Fruit fly (Drosophila melanogaster): ENCODE data around the gene Srrm1.

Srrm1 gene

DNA sequence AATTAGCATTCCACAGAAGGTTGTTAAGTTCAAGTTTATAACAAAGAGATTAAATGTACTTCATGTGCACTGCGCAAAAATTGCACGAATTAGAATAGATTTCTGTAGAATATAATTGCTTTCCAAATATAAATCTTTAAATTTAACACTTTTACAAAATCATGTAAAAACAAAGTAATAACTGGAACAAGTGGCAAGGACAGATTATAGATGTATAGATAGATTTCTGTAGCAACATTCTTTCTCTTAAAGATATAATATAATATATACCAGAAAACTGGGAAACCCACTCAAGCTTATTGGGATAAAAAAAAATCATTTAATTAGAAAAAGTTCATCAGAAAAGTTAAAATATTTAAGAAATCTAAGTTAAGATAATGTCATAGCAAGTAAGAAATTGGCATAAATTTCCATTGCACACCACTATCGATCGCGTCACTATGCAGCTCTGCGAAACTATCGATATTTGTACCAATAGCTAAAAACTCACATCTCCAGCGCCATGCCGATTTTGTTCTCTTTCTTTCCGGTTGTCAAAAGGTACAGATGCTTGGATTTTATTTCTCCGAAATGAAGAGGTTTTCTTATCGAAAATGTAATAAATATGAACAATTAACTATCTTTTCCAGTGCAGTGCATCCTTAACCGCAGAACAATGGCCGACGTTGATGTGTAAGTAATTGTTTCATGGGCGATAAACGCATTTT, 13.6 kb upstream of the Srrm1 start, which contains the start of gene RpS12 (continued):
- TF ChIP-seq Trl (optimal IDR thresholded peaks at IDR 0.05) (no peak), Trl (GFP tag; optimal IDR thresholded peaks at IDR 0.05) (peak; percentile 88), sima (GFP tag; optimal IDR thresholded peaks at IDR 0.05) (peak; percentile 34), fd102C (GFP tag; optimal IDR thresholded peaks at IDR 0.05) (peak; percentile 74), CG8089 (GFP tag; optimal IDR thresholded peaks at IDR 0.05) (peak; percentile 83), CG11696 (GFP tag; IDR thresholded peaks at IDR 0.05) (no peak), CG3726 (GFP tag; IDR thresholded peaks at IDR 0.05) (0 out of 3 replicates have a peak, but pooled peaks have one; percentile 54), CG15269 (tag; optimal IDR thresholded peaks at IDR 0.05) (peak; percentile 64), dm (GFP tag; optimal IDR thresholded peaks at IDR 0.05) (peak; percentile 96), CG32772 (GFP tag; IDR thresholded peaks at IDR 0.05) (peak; percentile 62), CG4360 (GFP tag; IDR thresholded peaks at IDR 0.05) (no peak), luna (GFP tag; optimal IDR thresholded peaks at IDR 0.05) (peak; percentile 49), kni (GFP tag; optimal IDR thresholded peaks at IDR 0.05) (peak; percentile 22), Deaf1 (tag; optimal IDR thresholded peaks at IDR 0.05) (peak; percentile 13), tgo (GFP tag; IDR thresholded peaks at IDR 0.05) (peak; percentile 55), CG15073 (GFP tag; optimal IDR thresholded peaks at IDR 0.05) (no peak), CG33213 (GFP tag; optimal IDR thresholded peaks at IDR 0.05) (peak; percentile 81), hkb (optimal IDR thresholded peaks at IDR 0.05) (no peak), hkb (GFP tag; IDR thresholded peaks at IDR 0.05) (peak; percentile 76), sc (optimal IDR thresholded peaks at IDR 0.05) (no peak), sc (GFP tag; optimal IDR thresholded peaks at IDR 0.05) (peak; percentile 43), Rx (GFP tag; IDR thresholded peaks at IDR 0.05) (peak; percentile 63; the same call in 1 of the 2 replicates), jumu (GFP tag; optimal IDR thresholded peaks at IDR 0.05) (peak; percentile 59), pum (GFP tag; optimal IDR thresholded peaks at IDR 0.05) (peak; percentile 67), pb (GFP tag; optimal IDR thresholded peaks at IDR 0.05) (peak; percentile 72), CG15011 (GFP tag; optimal IDR thresholded peaks at IDR 0.05) (peak; percentile 56), gsb-n (tag; optimal IDR thresholded peaks at IDR 0.05) (peak; percentile 59), CG10543 (GFP tag; optimal IDR thresholded peaks at IDR 0.05) (peak; percentile 63), CG12942 (GFP tag; optimal IDR thresholded peaks at IDR 0.05) (peak; percentile 49), nerfin-1 (tag; optimal IDR thresholded peaks at IDR 0.05) (peak; percentile 69), Mrtf (GFP tag; IDR thresholded peaks at IDR 0.05) (peak; percentile 77; the same call in 2 of the 3 replicates), hth (optimal IDR thresholded peaks at IDR 0.05) (no peak), repo (GFP tag; optimal IDR thresholded peaks at IDR 0.05) (peak; percentile 72), salm (tag; optimal IDR thresholded peaks at IDR 0.05) (peak; percentile 53), CG14667 (GFP tag; IDR thresholded peaks at IDR 0.05) (peak; percentile 46), caup (GFP tag; optimal IDR thresholded peaks at IDR 0.05; ENCODE audit: severe bottlenecking) (peak; percentile 93), bowl (GFP tag; IDR thresholded peaks at IDR 0.05) (peak; percentile 54; the same call in 1 of the 2 replicates), Dip3 (GFP tag; optimal IDR thresholded peaks at IDR 0.05) (peak; percentile 68), HLHmδ (GFP tag; optimal IDR thresholded peaks at IDR 0.05) (peak; percentile 68), CG7987 (GFP tag; optimal IDR thresholded peaks at IDR 0.05) (peak; percentile 94), pzg (GFP tag; optimal IDR thresholded peaks at IDR 0.05) (peak; percentile 81), Antp (GFP tag; optimal IDR thresholded peaks at IDR 0.05) (peak; percentile 80), CG4730 (GFP tag; IDR thresholded peaks at IDR 0.05) (peak; percentile 48), gsb (GFP tag; IDR thresholded peaks at IDR 0.05) (peak; percentile 50; the same call in 1 of the 2 replicates), CG1602 (GFP tag; optimal IDR thresholded peaks at IDR 0.05) (peak; percentile 66), Six4 (GFP tag; optimal IDR thresholded peaks at IDR 0.05) (peak; percentile 30), CG7372 (GFP tag; IDR thresholded peaks at IDR 0.05) (peak; percentile 68), CG8388 (GFP tag; optimal IDR thresholded peaks at IDR 0.05) (peak; percentile 33), CG12391 (tag; optimal IDR thresholded peaks at IDR 0.05) (peak; percentile 73), sna (GFP tag; IDR thresholded peaks at IDR 0.05; ENCODE audit: partially characterized antibody) (peak; percentile 55; the same call in 1 of the 2 replicates), Optix (GFP tag; IDR thresholded peaks at IDR 0.05) (peak; percentile 72)
